Worm (Caenorhabditis elegans) whole organism, late embryonic: ENCODE measurements around the gene R05G9R.1.

Experiments used
- ceh-2 ChIP-seq: sonication (generic microtip); optimal IDR thresholded peaks from 2 replicates; lab custom pipeline; 2016; ENCODE audit warnings: missing genotype, missing genetic modification characterization, missing compliant biosample characterization
- ceh-48 ChIP-seq: sonication (generic microtip); optimal IDR thresholded peaks from 2 replicates; lab custom pipeline; 2016; ENCODE audit warnings: missing genetic modification characterization, inconsistent platforms, missing compliant biosample characterization
- dve-1 ChIP-seq: sonication (generic microtip); optimal IDR thresholded peaks from 2 replicates; lab custom pipeline; 2017; ENCODE audit warnings: antibody characterized with exemption, mild to moderate bottlenecking, missing genetic modification characterization, missing compliant biosample characterization
- elt-2 ChIP-seq: sonication (generic microtip); optimal IDR thresholded peaks from 2 replicates; lab custom pipeline; 2016; ENCODE audit warnings: missing genetic modification reagents, missing genetic modification characterization, missing compliant biosample characterization
- fkh-10 ChIP-seq: fragments of 150-350 bp; optimal IDR thresholded peaks from 2 replicates; lab custom pipeline; 2014; ENCODE audit warnings: missing biosample characterization, missing genetic modification reagents, missing genetic modification characterization
- gmeb-2 ChIP-seq: sonication (generic microtip); optimal IDR thresholded peaks from 2 replicates; lab custom pipeline; 2016; ENCODE audit warnings: missing genetic modification characterization, inconsistent platforms, missing compliant biosample characterization
- hlh-13 ChIP-seq: fragments of 200-800 bp; sonication (Bioruptor generic); optimal IDR thresholded peaks from 2 replicates; lab custom pipeline; 2018; ENCODE audit warnings: mild to moderate bottlenecking, missing genetic modification characterization, missing compliant biosample characterization
- hlh-30 ChIP-seq: sonication (generic microtip); optimal IDR thresholded peaks from 2 replicates; lab custom pipeline; 2017; ENCODE audit warnings: antibody characterized with exemption, missing genetic modification characterization, missing compliant biosample characterization; ENCODE audit not compliant: insufficient read depth
- hlh-6 ChIP-seq: sonication (generic microtip); optimal IDR thresholded peaks from 2 replicates; lab custom pipeline; 2016; ENCODE audit warnings: missing genotype, missing genetic modification characterization, missing compliant biosample characterization
- madf-2 ChIP-seq: sonication (generic microtip); optimal IDR thresholded peaks from 2 replicates; lab custom pipeline; 2017; ENCODE audit warnings: missing genetic modification characterization, missing compliant biosample characterization
- nfya-1 ChIP-seq: sonication (generic microtip); optimal IDR thresholded peaks from 2 replicates; lab custom pipeline; 2017; ENCODE audit warnings: missing genetic modification characterization, mild to moderate bottlenecking, missing compliant biosample characterization, antibody characterized with exemption, moderate library complexity
- nhr-11 ChIP-seq: fragments of 150-350 bp; optimal IDR thresholded peaks from 2 replicates; lab custom pipeline; 2014; ENCODE audit warnings: missing biosample characterization, missing genetic modification characterization
- pat-9 ChIP-seq: fragments of 200-800 bp; sonication (Bioruptor generic); optimal IDR thresholded peaks from 2 replicates; lab custom pipeline; 2018; ENCODE audit warnings: mild to moderate bottlenecking, missing genetic modification characterization, moderate library complexity, missing compliant biosample characterization
- pqm-1 ChIP-seq: sonication (generic microtip); optimal IDR thresholded peaks from 2 replicates; lab custom pipeline; 2016; ENCODE audit warnings: missing genetic modification characterization, missing compliant biosample characterization

DNA sequence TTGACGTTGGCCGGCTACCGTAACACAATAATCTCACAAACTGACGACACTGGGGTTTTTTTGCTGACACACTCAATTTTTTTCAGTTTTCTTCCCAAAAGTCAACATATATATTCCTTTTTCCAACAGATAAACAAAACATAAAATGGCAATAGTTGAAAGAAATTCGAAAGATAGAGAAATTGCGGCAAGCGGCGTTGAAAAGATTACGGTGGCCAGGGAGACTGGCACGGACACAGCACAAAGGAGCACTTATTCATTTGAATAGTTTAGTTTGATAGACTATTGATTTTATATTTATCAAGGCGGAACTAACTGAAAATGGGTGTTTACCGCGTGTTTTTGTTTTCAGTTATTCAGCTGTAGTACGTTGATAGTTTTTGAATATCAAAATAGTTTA is 7.5 kb upstream of the R05G9R.1 start, which contains the start of gene toe-2:
- TF ChIP-seq gmeb-2 (tag; lab: Kevin White, UChicago) (no peak), pat-9 (tag; lab: Kevin White, UChicago) (no peak), hlh-13 (no peak), ceh-2 (no peak), fkh-10 (GFP tag; lab: Kevin White, UChicago) (no peak), nfya-1 (tag; lab: Kevin White, UChicago) (no peak), pqm-1 (no peak), hlh-30 (tag; lab: Kevin White, UChicago) (no peak), dve-1 (tag; lab: Kevin White, UChicago) (no peak), hlh-6 (tag; lab: Kevin White, UChicago) (no peak), nhr-11 (tag; lab: Kevin White, UChicago) (no peak), elt-2 (tag; lab: Kevin White, UChicago) (no peak), madf-2 (no peak), ceh-48 (tag; lab: Kevin White, UChicago) (no peak)
